Worm (Caenorhabditis elegans) whole organism, L3 larva: ENCODE data around the gene Y116A8C.469.
A peak's percentile ranks its signal among the peaks of the same experiment; 100 is the strongest.

ENCODE experiments used
- R02D3.7 ChIP-seq: fragments of 150-350 bp; optimal IDR thresholded peaks from 2 replicates; lab custom pipeline; 2014; ENCODE audit warnings: missing biosample characterization, missing genetic modification characterization
- ZK546.5 ChIP-seq: sonication (generic microtip); optimal IDR thresholded peaks from 2 replicates; lab custom pipeline; 2017; ENCODE audit warnings: missing biosample characterization, missing genetic modification characterization
- aly-2 ChIP-seq: fragments of 150-350 bp; optimal IDR thresholded peaks from 2 replicates; lab custom pipeline; 2014; ENCODE audit warnings: missing biosample characterization, missing genetic modification characterization
- ceh-16 ChIP-seq: sonication (generic microtip); optimal IDR thresholded peaks from 2 replicates; lab custom pipeline; 2017; ENCODE audit warnings: missing biosample characterization, missing genetic modification characterization
- ceh-28 ChIP-seq: fragments of 150-350 bp; optimal IDR thresholded peaks from 2 replicates; lab custom pipeline; 2014; ENCODE audit warnings: missing biosample characterization, missing genetic modification reagents, missing genetic modification characterization
- ceh-82 ChIP-seq: fragments of 150-350 bp; optimal IDR thresholded peaks from 2 replicates; lab custom pipeline; 2014; ENCODE audit warnings: missing biosample characterization, missing genetic modification characterization
- ceh-9 ChIP-seq: sonication (generic microtip); optimal IDR thresholded peaks from 2 replicates; lab custom pipeline; 2018; ENCODE audit warnings: missing biosample characterization, missing genetic modification characterization
- daf-12 ChIP-seq: fragments of 150-350 bp; optimal IDR thresholded peaks from 2 replicates; lab custom pipeline; 2014; ENCODE audit warnings: missing biosample characterization, missing genetic modification reagents, missing genetic modification characterization
- egl-27 ChIP-seq: sonication (generic microtip); optimal IDR thresholded peaks from 4 replicates; lab custom pipeline; 2017; ENCODE audit warnings: missing biosample characterization, missing genetic modification reagents, missing genetic modification characterization
- egl-5 ChIP-seq: fragments of 150-350 bp; optimal IDR thresholded peaks from 2 replicates; lab custom pipeline; 2017; ENCODE audit warnings: missing biosample characterization, missing genetic modification reagents, missing genetic modification characterization, inconsistent platforms
- elt-2 ChIP-seq: sonication (generic microtip); optimal IDR thresholded peaks from 2 replicates; lab custom pipeline; 2016; ENCODE audit warnings: missing genetic modification reagents, mild to moderate bottlenecking, missing genetic modification characterization, missing compliant biosample characterization
- elt-3 ChIP-seq, 3 experiments: fragments of 150-350 bp in 1 of 3; sonication (generic microtip) in 2 of 3; optimal IDR thresholded peaks; 2 replicates in 2 of 3; 4 replicates in 1 of 3; lab custom pipeline; 2014 to 2017; ENCODE audit warnings: missing biosample characterization in 3 of 3, missing genetic modification characterization in 3 of 3
- eor-1 ChIP-seq, 2 experiments: fragments of 150-350 bp; optimal IDR thresholded peaks; 2 replicates each; lab custom pipeline; 2014 to 2018; ENCODE audit warnings: missing biosample characterization in 2 of 2, missing genetic modification characterization in 2 of 2
- fkh-10 ChIP-seq: sonication (generic microtip); optimal IDR thresholded peaks from 2 replicates; lab custom pipeline; 2017; ENCODE audit warnings: missing biosample characterization, missing genetic modification reagents, missing genetic modification characterization
- fos-1 ChIP-seq: fragments of 150-350 bp; optimal IDR thresholded peaks from 2 replicates; lab custom pipeline; 2014; ENCODE audit warnings: missing biosample characterization, missing genetic modification characterization
- hmg-11 ChIP-seq: sonication (generic microtip); optimal IDR thresholded peaks from 2 replicates; lab custom pipeline; 2016; ENCODE audit warnings: missing genetic modification characterization, missing compliant biosample characterization
- lin-15B ChIP-seq: fragments of 150-350 bp; optimal IDR thresholded peaks from 2 replicates; lab custom pipeline; 2014; ENCODE audit warnings: missing biosample characterization, missing genetic modification characterization
- lin-39 ChIP-seq: fragments of 150-350 bp; optimal IDR thresholded peaks from 2 replicates; lab custom pipeline; 2018; ENCODE audit warnings: missing biosample characterization, missing genetic modification reagents, missing genetic modification characterization
- lsy-12 ChIP-seq: sonication (generic microtip); optimal IDR thresholded peaks from 2 replicates; lab custom pipeline; 2016; ENCODE audit warnings: mild to moderate bottlenecking, missing genetic modification characterization, missing compliant biosample characterization
- mdl-1 ChIP-seq: fragments of 150-350 bp; optimal IDR thresholded peaks from 2 replicates; lab custom pipeline; 2014; ENCODE audit warnings: missing biosample characterization, missing genetic modification characterization
- mml-1 ChIP-seq: fragments of 150-350 bp; sonication (generic microtip); optimal IDR thresholded peaks from 3 replicates; lab custom pipeline; 2014; ENCODE audit warnings: missing biosample characterization, missing genetic modification characterization
- nhr-11 ChIP-seq: fragments of 150-350 bp; optimal IDR thresholded peaks from 2 replicates; lab custom pipeline; 2014; ENCODE audit warnings: missing biosample characterization, missing genetic modification characterization
- nhr-12 ChIP-seq: fragments of 150-350 bp; optimal IDR thresholded peaks from 2 replicates; lab custom pipeline; 2014; ENCODE audit warnings: missing biosample characterization, missing genetic modification characterization
- nhr-23 ChIP-seq: fragments of 150-350 bp; optimal IDR thresholded peaks from 2 replicates; lab custom pipeline; 2014; ENCODE audit warnings: missing biosample characterization, missing genetic modification reagents, missing genetic modification characterization
- nhr-237 ChIP-seq: fragments of 150-350 bp; optimal IDR thresholded peaks from 2 replicates; lab custom pipeline; 2014; ENCODE audit warnings: missing biosample characterization, missing genetic modification characterization
- nhr-25 ChIP-seq: sonication (generic microtip); optimal IDR thresholded peaks from 2 replicates; lab custom pipeline; 2017; ENCODE audit warnings: missing biosample characterization, missing genetic modification characterization
- nhr-67 ChIP-seq: fragments of 150-350 bp; optimal IDR thresholded peaks from 2 replicates; lab custom pipeline; 2014; ENCODE audit warnings: missing biosample characterization, missing genetic modification characterization
- nhr-76 ChIP-seq: fragments of 150-350 bp; sonication (generic microtip); optimal IDR thresholded peaks from 5 replicates; lab custom pipeline; 2014; ENCODE audit warnings: missing biosample characterization, missing genetic modification characterization
- nhr-77 ChIP-seq: fragments of 150-350 bp; optimal IDR thresholded peaks from 2 replicates; lab custom pipeline; 2014; ENCODE audit warnings: missing biosample characterization, missing genetic modification characterization
- pha-4 ChIP-seq: fragments of 150-350 bp; optimal IDR thresholded peaks from 2 replicates; lab custom pipeline; 2014; ENCODE audit warnings: missing biosample characterization, missing genetic modification reagents, missing genetic modification characterization
- pqm-1 ChIP-seq: fragments of 150-350 bp; optimal IDR thresholded peaks from 2 replicates; lab custom pipeline; 2017; ENCODE audit warnings: missing biosample characterization, missing genetic modification characterization, inconsistent platforms
- sea-2 ChIP-seq: fragments of 150-350 bp; sonication (generic microtip); optimal IDR thresholded peaks from 4 replicates; lab custom pipeline; 2014; ENCODE audit warnings: missing biosample characterization, missing genetic modification reagents, missing genetic modification characterization
- skn-1 ChIP-seq: fragments of 150-350 bp; optimal IDR thresholded peaks from 2 replicates; lab custom pipeline; 2014; ENCODE audit warnings: missing biosample characterization, missing genetic modification characterization
- snpc-4 ChIP-seq: fragments of 150-350 bp; optimal IDR thresholded peaks from 2 replicates; lab custom pipeline; 2014; ENCODE audit warnings: missing biosample characterization, missing genetic modification characterization
- unc-39 ChIP-seq: sonication (generic microtip); optimal IDR thresholded peaks from 4 replicates; lab custom pipeline; 2017; ENCODE audit warnings: missing biosample characterization, missing genetic modification characterization
- zag-1 ChIP-seq: fragments of 150-350 bp; optimal IDR thresholded peaks from 2 replicates; lab custom pipeline; 2014; ENCODE audit warnings: missing biosample characterization, missing genetic modification characterization
- ztf-11 ChIP-seq: fragments of 150-350 bp; optimal IDR thresholded peaks from 2 replicates; lab custom pipeline; 2014; ENCODE audit warnings: missing biosample characterization, missing genetic modification characterization
- ztf-4 ChIP-seq: fragments of 150-350 bp; optimal IDR thresholded peaks from 2 replicates; lab custom pipeline; 2014; ENCODE audit warnings: missing biosample characterization, missing genetic modification characterization

Gene Y116A8C.469

ce11 chrIV:16946746-16947145 lies 29.0 kb upstream of the Y116A8C.469 start, which contains the start of the genes Y116A8C.9 and arf-6 (continued):
- TF ChIP-seq pqm-1 (tag; lab: Kevin White, UChicago) (no peak), nhr-237 (tag; lab: Kevin White, UChicago) (no peak), daf-12 (tag; lab: Kevin White, UChicago) (no peak), egl-27 (no peak), fkh-10 (GFP tag; lab: Kevin White, UChicago) (no peak), nhr-12 (tag; lab: Kevin White, UChicago) (no peak), zag-1 (no peak), nhr-76 (no peak), lin-39 (tag; lab: Kevin White, UChicago) (peak; percentile 11), nhr-67 (tag; lab: Kevin White, UChicago) (no peak), lin-15B (tag; lab: Kevin White, UChicago) (peak; percentile 33), eor-1 (tag; optimal IDR thresholded peaks at IDR 0.05; lab: Kevin White, UChicago) (no peak), R02D3.7 (tag; lab: Kevin White, UChicago) (peak; percentile 20), elt-3 (tag; optimal IDR thresholded peaks at IDR 0.05; lab: Kevin White, UChicago) (no peak), ceh-16 (tag; lab: Kevin White, UChicago) (no peak), snpc-4 (peak; percentile 77), pha-4 (tag; lab: Kevin White, UChicago) (peak; percentile 60), hmg-11 (peak; percentile 94), mml-1 (no peak), ceh-9 (tag; lab: Kevin White, UChicago) (no peak)
- TF ChIP-seq, all 47 proteins: peak for 13

- TF ChIP-seq egl-5 (tag; lab: Kevin White, UChicago), result no peak
- TF ChIP-seq egl-27, result no peak
- TF ChIP-seq ceh-28 (tag; lab: Kevin White, UChicago), result no peak
- no peak for TF ChIP-seq nhr-25 (tag; lab: Kevin White, UChicago)
- no peak for TF ChIP-seq hmg-11
- TF ChIP-seq fkh-10 (GFP tag; lab: Kevin White, UChicago), result no peak
- no peak for TF ChIP-seq zag-1
- no peak for TF ChIP-seq eor-1 (tag; optimal IDR thresholded peaks at IDR 0.05; lab: Kevin White, UChicago)
- no peak for TF ChIP-seq ztf-11 (tag; lab: Kevin White, UChicago)
- no peak for TF ChIP-seq nhr-23 (tag; lab: Kevin White, UChicago)
- no peak for TF ChIP-seq sea-2 (GFP tag; lab: Kevin White, UChicago)
- no peak for TF ChIP-seq ztf-4 (tag; lab: Kevin White, UChicago)
- no peak for TF ChIP-seq mdl-1
- no peak for TF ChIP-seq ZK546.5 (tag; lab: Kevin White, UChicago)
- no peak for TF ChIP-seq elt-2 (tag; lab: Kevin White, UChicago)
- TF ChIP-seq nhr-237 (tag; lab: Kevin White, UChicago), result no peak
- no peak for TF ChIP-seq lsy-12 (tag; lab: Kevin White, UChicago)
- TF ChIP-seq, all 47 proteins: peak for 0
Observed at ce11 chrIV:16939001-16939400, 21.3 kb upstream of the Y116A8C.469 start, which contains the start of gene Y116A8C.10. Gene Y116A8C.10, minus strand, starts transcription at chrIV:16939101.

- TF ChIP-seq zag-1 (no peak), daf-12 (tag; lab: Kevin White, UChicago) (no peak), nhr-77 (tag; lab: Kevin White, UChicago) (no peak), ztf-4 (tag; lab: Kevin White, UChicago) (no peak), pqm-1 (tag; lab: Kevin White, UChicago) (no peak)
Observed at ce11 chrIV:16936053-16936452, 18.3 kb upstream of the Y116A8C.469 start.

- TF ChIP-seq eor-1 (tag; optimal IDR thresholded peaks at IDR 0.05; lab: Kevin White, UChicago) (no peak), nhr-23 (tag; lab: Kevin White, UChicago) (no peak), ztf-11 (tag; lab: Kevin White, UChicago) (no peak), nhr-237 (tag; lab: Kevin White, UChicago) (no peak), ceh-82 (tag; lab: Kevin White, UChicago) (no peak), nhr-12 (tag; lab: Kevin White, UChicago) (no peak), nhr-11 (tag; lab: Kevin White, UChicago) (no peak), nhr-76 (no peak), hmg-11 (no peak), R02D3.7 (tag; lab: Kevin White, UChicago) (no peak), skn-1 (tag; lab: Kevin White, UChicago) (no peak), aly-2 (tag; lab: Kevin White, UChicago) (no peak), unc-39 (no peak), egl-27 (no peak), fos-1 (tag; lab: Kevin White, UChicago) (no peak), egl-5 (tag; lab: Kevin White, UChicago) (no peak), nhr-25 (tag; lab: Kevin White, UChicago) (no peak), ZK546.5 (tag; lab: Kevin White, UChicago) (no peak), nhr-67 (tag; lab: Kevin White, UChicago) (no peak), sea-2 (GFP tag; lab: Kevin White, UChicago) (no peak)
Observed at ce11 chrIV:16931077-16931476, 13.3 kb upstream of the Y116A8C.469 start, which contains the start of gene Y116A8C.49. Gene Y116A8C.49, minus strand, starts transcription at chrIV:16931177.
